Worm (Caenorhabditis elegans): ENCODE data around the gene C54D10.13.
A peak's percentile ranks its signal among the peaks of the same experiment; 100 is the strongest.

The C54D10.13 gene

DNA sequence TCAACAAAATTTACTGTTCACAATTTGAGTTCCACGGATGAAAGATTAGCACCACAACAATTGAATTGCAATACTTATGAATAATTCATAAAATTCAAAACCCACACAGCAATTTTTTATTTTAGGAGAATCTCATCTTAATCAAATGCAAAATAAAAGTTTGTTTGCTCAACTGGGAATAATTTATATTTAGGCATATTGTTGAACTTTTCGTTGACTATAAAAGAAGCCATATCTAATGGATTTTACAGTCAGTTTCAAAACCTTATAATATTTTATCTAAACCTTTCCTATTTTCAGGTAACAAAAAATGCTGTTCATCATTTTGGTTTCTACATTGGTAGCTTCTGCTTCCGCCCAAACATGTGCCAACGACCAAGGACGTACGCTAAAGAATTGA, 13.8 kb downstream of the C54D10.13 start, which contains the start of gene C54D10.3:
C54D10.3 (plus strand) TSS at position 301 of the 400 bp plus-strand sequence.
- TF ChIP-seq nhr-76 (tag; optimal IDR thresholded peaks at IDR 0.05): no peak
- no peak for TF ChIP-seq pha-4 (tag; optimal IDR thresholded peaks at IDR 0.05)
- no peak for TF ChIP-seq hlh-1 (tag; optimal IDR thresholded peaks at IDR 0.05)
- no peak for TF ChIP-seq nhr-12 (tag; optimal IDR thresholded peaks at IDR 0.05)
- TF ChIP-seq mep-1 (tag; optimal IDR thresholded peaks at IDR 0.05): no peak
- no peak for TF ChIP-seq ces-1 (GFP tag; optimal IDR thresholded peaks at IDR 0.05)
- no peak for TF ChIP-seq lin-13 (tag; optimal IDR thresholded peaks at IDR 0.05)
- TF ChIP-seq snpc-4 (tag; optimal IDR thresholded peaks at IDR 0.05): no peak

DNA sequence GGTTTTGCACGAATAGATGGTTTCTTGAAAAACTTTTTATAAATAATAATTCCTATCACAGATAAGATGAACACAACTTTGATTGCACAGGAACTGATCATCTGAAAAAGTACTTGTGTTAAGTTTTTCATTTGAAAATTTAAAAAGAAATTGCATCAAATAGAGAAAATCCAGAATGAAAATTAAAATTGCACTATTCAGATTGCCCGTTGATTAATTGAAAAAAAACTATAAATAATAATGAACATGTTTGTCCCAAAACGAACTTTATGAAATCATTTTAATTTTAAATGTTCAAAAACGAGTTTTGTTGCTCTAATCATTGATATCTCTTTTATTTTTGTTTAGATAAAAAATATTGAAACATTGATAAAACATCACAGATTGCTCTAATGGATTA, 14.8 kb downstream of the C54D10.13 start, which contains the start of gene cdr-3:
cdr-3 (minus strand) TSS at position 101 of the 400 bp plus-strand sequence.
- no peak for TF ChIP-seq sptf-1 (tag; optimal IDR thresholded peaks at IDR 0.05)
- no peak for TF ChIP-seq hlh-1 (tag; optimal IDR thresholded peaks at IDR 0.05)
- TF ChIP-seq unc-120 (tag; optimal IDR thresholded peaks at IDR 0.05; ENCODE audit: poor library complexity, severe bottlenecking): no peak
- TF ChIP-seq pha-4 (tag; optimal IDR thresholded peaks at IDR 0.05): no peak
- no peak for TF ChIP-seq nhr-2 (tag; optimal IDR thresholded peaks at IDR 0.05)
- no peak for TF ChIP-seq ceh-83 (GFP tag; optimal IDR thresholded peaks at IDR 0.05)
- TF ChIP-seq cnd-1 (tag; optimal IDR thresholded peaks at IDR 0.05): no peak
- no peak for TF ChIP-seq mep-1 (tag; optimal IDR thresholded peaks at IDR 0.05)
- no peak for TF ChIP-seq tbx-8 (GFP tag; optimal IDR thresholded peaks at IDR 0.05)
- no peak for TF ChIP-seq mls-2 (tag; optimal IDR thresholded peaks at IDR 0.05)

DNA sequence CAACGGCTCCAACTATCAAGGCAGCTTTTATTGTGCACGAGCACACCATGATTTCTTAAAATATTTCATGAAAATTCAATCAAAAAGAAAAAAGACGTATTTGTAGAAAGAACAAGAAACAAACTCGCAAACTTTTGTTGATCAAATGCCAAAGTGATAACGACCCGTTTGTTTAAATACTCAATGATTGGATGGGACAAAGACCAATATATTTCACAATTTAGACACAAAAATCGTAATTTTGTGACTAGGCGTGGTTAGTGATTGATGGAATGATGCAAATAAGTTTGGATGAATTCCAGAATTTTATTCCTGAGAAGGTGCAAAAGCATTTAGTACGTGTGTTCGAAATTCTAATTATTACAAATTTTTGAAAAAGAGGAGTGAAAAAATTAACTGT, 16.4 kb downstream of the C54D10.13 start, which contains the start of gene cdr-2:
cdr-2 (minus strand) TSS at position 54 of the 400 bp plus-strand sequence.
- no peak for TF ChIP-seq ceh-39 (tag; optimal IDR thresholded peaks at IDR 0.05)
- TF ChIP-seq flh-1 (GFP tag; optimal IDR thresholded peaks at IDR 0.05): no peak
- no peak for TF ChIP-seq unc-120 (tag; optimal IDR thresholded peaks at IDR 0.05; ENCODE audit: poor library complexity, severe bottlenecking)
- no peak for TF ChIP-seq ceh-83 (GFP tag; optimal IDR thresholded peaks at IDR 0.05)
- no peak for TF ChIP-seq nhr-28 (tag; optimal IDR thresholded peaks at IDR 0.05)
- no peak for TF ChIP-seq elt-3 (tag; optimal IDR thresholded peaks at IDR 0.05)
- no peak for TF ChIP-seq unc-39 (tag; optimal IDR thresholded peaks at IDR 0.05)
- TF ChIP-seq nhr-2 (tag; optimal IDR thresholded peaks at IDR 0.05): no peak
- no peak for TF ChIP-seq ceh-43 (GFP tag; optimal IDR thresholded peaks at IDR 0.05)
- TF ChIP-seq sem-2 (GFP tag; optimal IDR thresholded peaks at IDR 0.05): no peak
- TF ChIP-seq tbx-8 (GFP tag; optimal IDR thresholded peaks at IDR 0.05): no peak
- TF ChIP-seq mls-2 (tag; optimal IDR thresholded peaks at IDR 0.05): no peak

DNA sequence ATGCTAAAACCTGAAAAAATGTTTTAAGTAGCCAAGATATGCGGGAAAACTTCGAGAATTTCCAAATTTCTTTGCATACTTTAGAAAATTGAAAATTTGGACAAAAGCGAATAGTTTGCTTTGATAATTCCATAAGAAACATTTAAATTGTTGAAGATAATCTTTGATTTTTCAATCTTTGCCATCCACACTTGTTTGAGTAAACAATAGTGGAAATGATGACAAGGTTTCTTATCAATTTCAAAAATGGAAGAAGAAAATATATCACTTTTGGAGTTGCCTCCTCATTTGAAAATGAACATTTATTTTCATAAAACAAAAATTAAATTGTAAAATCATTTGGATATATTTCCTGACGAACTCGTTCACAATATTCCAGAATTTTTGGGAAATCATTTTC, 17.7 kb downstream of the C54D10.13 start:
- TF ChIP-seq ham-2 (GFP tag; optimal IDR thresholded peaks at IDR 0.05) (no peak), flh-1 (GFP tag; optimal IDR thresholded peaks at IDR 0.05) (no peak), drap-1 (GFP tag; optimal IDR thresholded peaks at IDR 0.05) (no peak), M03D4.4 (tag; optimal IDR thresholded peaks at IDR 0.05) (no peak), unc-39 (tag; optimal IDR thresholded peaks at IDR 0.05) (no peak), lin-13 (tag; optimal IDR thresholded peaks at IDR 0.05) (no peak), lsy-2 (tag; optimal IDR thresholded peaks at IDR 0.05) (no peak), elt-1 (tag; optimal IDR thresholded peaks at IDR 0.05; ENCODE audit: borderline replicate concordance, insufficient read depth) (no peak), nhr-76 (tag; optimal IDR thresholded peaks at IDR 0.05) (no peak), elt-3 (tag; optimal IDR thresholded peaks at IDR 0.05) (no peak), sptf-1 (tag; optimal IDR thresholded peaks at IDR 0.05) (no peak), mab-5 (tag; optimal IDR thresholded peaks at IDR 0.05) (no peak)

DNA sequence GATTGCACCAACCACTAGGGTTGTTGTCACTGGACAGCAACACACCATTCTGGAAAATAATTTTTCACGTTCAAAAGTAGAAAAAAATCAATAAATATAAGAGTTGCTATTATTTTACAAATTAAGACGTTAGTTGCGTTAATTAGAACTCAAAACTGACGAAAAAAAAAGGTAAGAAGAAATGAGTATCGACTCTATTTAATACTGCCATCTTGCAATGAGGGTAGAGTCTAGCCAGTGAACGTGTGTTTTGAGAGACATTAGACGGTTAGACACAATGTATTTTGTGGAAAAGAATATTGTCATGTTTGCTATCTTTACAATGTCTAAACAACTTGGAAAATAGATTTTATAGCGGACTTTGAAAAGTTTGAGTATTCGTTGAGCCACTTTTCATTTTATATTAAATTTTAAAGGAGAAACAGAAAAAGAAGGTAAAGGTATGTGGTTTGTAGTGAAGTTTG, 18.4 kb downstream of the C54D10.13 start, which contains the start of gene cdr-6:
cdr-6 (minus strand) TSS at position 51 of the 464 bp plus-strand sequence.
- no peak for TF ChIP-seq nhr-237 (tag; optimal IDR thresholded peaks at IDR 0.05)
- TF ChIP-seq ces-1 (GFP tag; optimal IDR thresholded peaks at IDR 0.05): peak; percentile 22
- no peak for TF ChIP-seq elt-3 (tag; optimal IDR thresholded peaks at IDR 0.05)

ce11 chrV:12412321-12412720, 19.8 kb downstream of the C54D10.13 start:
- TF ChIP-seq flh-1 (GFP tag; optimal IDR thresholded peaks at IDR 0.05) (no peak), nhr-237 (tag; optimal IDR thresholded peaks at IDR 0.05) (no peak), lsy-2 (tag; optimal IDR thresholded peaks at IDR 0.05) (no peak), lin-13 (tag; optimal IDR thresholded peaks at IDR 0.05) (no peak), bed-3 (GFP tag; optimal IDR thresholded peaks at IDR 0.05) (no peak), unc-62 (GFP tag; optimal IDR thresholded peaks at IDR 0.05) (no peak), unc-39 (tag; optimal IDR thresholded peaks at IDR 0.05) (no peak), snpc-4 (tag; optimal IDR thresholded peaks at IDR 0.05) (no peak), blmp-1 (tag; optimal IDR thresholded peaks at IDR 0.05) (no peak), mep-1 (tag; optimal IDR thresholded peaks at IDR 0.05) (no peak), ztf-11 (tag; optimal IDR thresholded peaks at IDR 0.05) (no peak), mab-5 (tag; optimal IDR thresholded peaks at IDR 0.05) (no peak), ces-1 (GFP tag; optimal IDR thresholded peaks at IDR 0.05) (no peak), elt-3 (tag; optimal IDR thresholded peaks at IDR 0.05) (no peak), lin-32 (GFP tag; optimal IDR thresholded peaks at IDR 0.05) (no peak), sem-2 (GFP tag; optimal IDR thresholded peaks at IDR 0.05) (no peak)

All from whole organism, mixed stage, embryonic.